Worm (Caenorhabditis elegans) whole organism, young adult: ENCODE data around the gene twk-12.
A peak's percentile ranks its signal among the peaks of the same experiment; 100 is the strongest.

ENCODE experiments used
- F23B12.7 ChIP-seq: sonication (generic microtip); optimal IDR thresholded peaks from 2 replicates; lab custom pipeline; 2017; ENCODE audit warnings: missing genetic modification characterization, mild to moderate bottlenecking, missing compliant biosample characterization, antibody characterized with exemption, moderate library complexity; ENCODE audit not compliant: insufficient read depth
- F52B5.7 ChIP-seq: sonication (generic microtip); optimal IDR thresholded peaks from 2 replicates; lab custom pipeline; 2016; ENCODE audit warnings: mild to moderate bottlenecking, missing genetic modification characterization, missing compliant biosample characterization
- T07F8.4 ChIP-seq: sonication (generic microtip); optimal IDR thresholded peaks from 2 replicates; lab custom pipeline; 2016; ENCODE audit warnings: mild to moderate bottlenecking, missing genetic modification characterization, moderate library complexity, missing compliant biosample characterization
- Y53F4B.3 ChIP-seq: fragments of 200-800 bp; sonication (Bioruptor generic); IDR thresholded peaks from 2 replicates; pipeline ENCODE4 v1.3.6; 2022; ENCODE audit warnings: missing genetic modification reagents, missing genetic modification characterization, missing compliant biosample characterization
- Y56A3A.18 ChIP-seq: fragments of 200-800 bp; sonication (Bioruptor generic); IDR thresholded peaks from 2 replicates; pipeline ENCODE4 v1.3.6; 2022; ENCODE audit warnings: missing genetic modification reagents, missing genetic modification characterization, missing compliant biosample characterization
- Y67H2A.10 ChIP-seq: fragments of 200-800 bp; sonication (Bioruptor generic); conservative IDR thresholded peaks from 2 replicates; pipeline ENCODE4 v1.3.6; 2022; ENCODE audit warnings: missing genetic modification reagents, missing genetic modification characterization, missing compliant biosample characterization
- ama-1 ChIP-seq, 3 experiments: fragments of 150-350 bp in 1 of 3; sonication (generic microtip) in 2 of 3; optimal IDR thresholded peaks; 2 replicates each; lab custom pipeline; 2014 to 2018; ENCODE audit warnings: missing biosample characterization in 2 of 3, missing genetic modification characterization in 2 of 3, missing genetic modification reagents in 2 of 3
- atf-7 ChIP-seq: sonication (generic microtip); optimal IDR thresholded peaks from 2 replicates; lab custom pipeline; 2017; ENCODE audit warnings: mild to moderate bottlenecking, missing genetic modification characterization, missing compliant biosample characterization
- attf-5 ChIP-seq: fragments of 200-800 bp; sonication (Bioruptor generic); optimal IDR thresholded peaks from 2 replicates; lab custom pipeline; 2018; ENCODE audit warnings: mild to moderate bottlenecking, missing genetic modification characterization, missing compliant biosample characterization
- bed-1 ChIP-seq: fragments of 200-800 bp; sonication (Bioruptor generic); IDR thresholded peaks from 2 replicates; pipeline ENCODE4 v1.3.6; 2022; ENCODE audit warnings: missing genetic modification reagents, missing genetic modification characterization, missing compliant biosample characterization
- cebp-1 ChIP-seq, 2 experiments: fragments of 200-800 bp in 1 of 2; sonication (Bioruptor generic) in 1 of 2; sonication (generic microtip) in 1 of 2; IDR thresholded peaks in 1 of 2; optimal IDR thresholded peaks in 1 of 2; 2 replicates each; pipeline versions ENCODE4 v1.3.6 to Lab custom; 2017 to 2022; ENCODE audit warnings: missing compliant biosample characterization in 2 of 2, missing genetic modification characterization in 2 of 2, mild to moderate bottlenecking in 1 of 2, missing genetic modification reagents in 1 of 2, moderate library complexity in 1 of 2
- cebp-2 ChIP-seq: fragments of 200-800 bp; sonication (Bioruptor generic); IDR thresholded peaks from 2 replicates; pipeline ENCODE4 v1.3.6; 2022; ENCODE audit warnings: missing genetic modification characterization, missing compliant biosample characterization
- ceh-40 ChIP-seq: fragments of 200-800 bp; sonication (Bioruptor generic); IDR thresholded peaks from 2 replicates; pipeline ENCODE4 v1.3.6; 2022; ENCODE audit warnings: missing genetic modification characterization, missing compliant biosample characterization
- dox-1 ChIP-seq: fragments of 200-800 bp; sonication (Bioruptor generic); IDR thresholded peaks from 2 replicates; pipeline ENCODE4 v1.3.6; 2022; ENCODE audit warnings: missing genetic modification reagents, missing genetic modification characterization, missing compliant biosample characterization
- dpff-1 ChIP-seq: sonication (generic microtip); optimal IDR thresholded peaks from 2 replicates; lab custom pipeline; 2017; ENCODE audit warnings: mild to moderate bottlenecking, missing genetic modification characterization, missing compliant biosample characterization
- dpl-1 ChIP-seq: fragments of 150-350 bp; optimal IDR thresholded peaks from 2 replicates; lab custom pipeline; 2014; ENCODE audit warnings: missing biosample characterization, missing genetic modification reagents, missing genetic modification characterization
- egl-44 ChIP-seq: fragments of 200-800 bp; sonication (Bioruptor generic); IDR thresholded peaks from 2 replicates; pipeline ENCODE4 v1.3.6; 2022; ENCODE audit warnings: missing genetic modification reagents, missing genetic modification characterization, missing compliant biosample characterization
- egrh-3 ChIP-seq: fragments of 200-800 bp; sonication (Bioruptor generic); IDR thresholded peaks from 2 replicates; pipeline ENCODE4 v1.3.6; 2022; ENCODE audit warnings: missing genetic modification reagents, missing genetic modification characterization, missing compliant biosample characterization
- ekl-4 ChIP-seq: fragments of 200-800 bp; sonication (Bioruptor generic); IDR thresholded peaks from 2 replicates; pipeline ENCODE4 v1.3.6; 2022; ENCODE audit warnings: missing genetic modification reagents, missing genetic modification characterization, missing compliant biosample characterization
- ets-4 ChIP-seq: fragments of 200-800 bp; sonication (Bioruptor generic); optimal IDR thresholded peaks from 2 replicates; lab custom pipeline; 2018; ENCODE audit warnings: mild to moderate bottlenecking, missing genetic modification characterization, missing compliant biosample characterization
- gei-17 ChIP-seq: fragments of 200-800 bp; sonication (Bioruptor generic); optimal IDR thresholded peaks from 2 replicates; lab custom pipeline; 2018; ENCODE audit warnings: mild to moderate bottlenecking, missing genetic modification characterization, missing compliant biosample characterization
- let-526 ChIP-seq: fragments of 200-800 bp; sonication (Bioruptor generic); IDR thresholded peaks from 2 replicates; pipeline ENCODE4 v1.3.6; 2022; ENCODE audit warnings: missing genetic modification reagents, missing genetic modification characterization, missing compliant biosample characterization
- lin-26 ChIP-seq: fragments of 200-800 bp; sonication (Bioruptor generic); IDR thresholded peaks from 2 replicates; pipeline ENCODE4 v1.3.6; 2022; ENCODE audit warnings: missing genetic modification reagents, missing genetic modification characterization, missing compliant biosample characterization
- madf-10 ChIP-seq: sonication (generic microtip); optimal IDR thresholded peaks from 2 replicates; lab custom pipeline; 2016; ENCODE audit warnings: mild to moderate bottlenecking, missing genetic modification characterization, missing compliant biosample characterization
- madf-3 ChIP-seq: fragments of 200-800 bp; sonication (Bioruptor generic); IDR thresholded peaks from 2 replicates; pipeline ENCODE4 v1.3.6; 2022; ENCODE audit warnings: missing genetic modification reagents, missing genetic modification characterization, missing compliant biosample characterization
- madf-6 ChIP-seq: fragments of 200-800 bp; sonication (Bioruptor generic); IDR thresholded peaks from 2 replicates; pipeline ENCODE4 v1.3.6; 2022; ENCODE audit warnings: missing genetic modification reagents, missing genetic modification characterization, missing compliant biosample characterization
- mel-28 ChIP-seq: sonication (generic microtip); optimal IDR thresholded peaks from 2 replicates; lab custom pipeline; 2016; ENCODE audit warnings: borderline replicate concordance, mild to moderate bottlenecking, missing genetic modification characterization, missing compliant biosample characterization
- nhr-179 ChIP-seq: sonication (generic microtip); optimal IDR thresholded peaks from 2 replicates; lab custom pipeline; 2016; ENCODE audit warnings: mild to moderate bottlenecking, missing genetic modification characterization, missing compliant biosample characterization
- nhr-80 ChIP-seq: sonication (generic microtip); optimal IDR thresholded peaks from 2 replicates; lab custom pipeline; 2016; ENCODE audit warnings: missing genetic modification characterization, missing compliant biosample characterization
- nhr-90 ChIP-seq: sonication (generic microtip); optimal IDR thresholded peaks from 2 replicates; lab custom pipeline; 2016; ENCODE audit warnings: missing genotype, mild to moderate bottlenecking, missing genetic modification characterization, missing compliant biosample characterization
- pbrm-1 ChIP-seq: fragments of 200-800 bp; sonication (Bioruptor generic); IDR thresholded peaks from 2 replicates; pipeline ENCODE4 v1.3.6; 2022; ENCODE audit warnings: missing genetic modification reagents, missing genetic modification characterization, missing compliant biosample characterization
- rpc-1 ChIP-seq, 2 experiments: fragments of 150-350 bp in 1 of 2; sonication (generic microtip) in 1 of 2; optimal IDR thresholded peaks; 2 replicates each; lab custom pipeline; 2014 to 2018; ENCODE audit warnings: missing biosample characterization in 1 of 2, missing genetic modification characterization in 1 of 2, missing genetic modification reagents in 1 of 2, missing genotype in 1 of 2
- snpc-3.4 ChIP-seq: sonication (generic microtip); optimal IDR thresholded peaks from 2 replicates; lab custom pipeline; 2017; ENCODE audit warnings: missing genetic modification characterization, mild to moderate bottlenecking, missing compliant biosample characterization, antibody characterized with exemption, moderate library complexity, missing genotype, missing genetic modification reagents
- somi-1 ChIP-seq: fragments of 200-800 bp; sonication (Bioruptor generic); optimal IDR thresholded peaks from 2 replicates; lab custom pipeline; 2018; ENCODE audit warnings: mild to moderate bottlenecking, missing genetic modification characterization, missing compliant biosample characterization
- tlf-1 ChIP-seq: fragments of 200-800 bp; sonication (Bioruptor generic); optimal IDR thresholded peaks from 2 replicates; lab custom pipeline; 2018; ENCODE audit warnings: mild to moderate bottlenecking, missing genetic modification characterization, missing compliant biosample characterization
- ztf-18 ChIP-seq: sonication (generic microtip); optimal IDR thresholded peaks from 2 replicates; lab custom pipeline; 2016; ENCODE audit warnings: missing genotype, mild to moderate bottlenecking, missing genetic modification characterization, missing compliant biosample characterization
- ztf-25 ChIP-seq: fragments of 200-800 bp; sonication (Bioruptor generic); IDR thresholded peaks from 2 replicates; pipeline ENCODE4 v1.3.6; 2022; ENCODE audit warnings: missing genetic modification reagents, missing genetic modification characterization, missing compliant biosample characterization
- ztf-6 ChIP-seq: fragments of 200-800 bp; sonication (Bioruptor generic); IDR thresholded peaks from 2 replicates; pipeline ENCODE4 v1.3.6; 2022; ENCODE audit warnings: missing genetic modification reagents, missing genetic modification characterization, missing compliant biosample characterization

Gene twk-12

DNA sequence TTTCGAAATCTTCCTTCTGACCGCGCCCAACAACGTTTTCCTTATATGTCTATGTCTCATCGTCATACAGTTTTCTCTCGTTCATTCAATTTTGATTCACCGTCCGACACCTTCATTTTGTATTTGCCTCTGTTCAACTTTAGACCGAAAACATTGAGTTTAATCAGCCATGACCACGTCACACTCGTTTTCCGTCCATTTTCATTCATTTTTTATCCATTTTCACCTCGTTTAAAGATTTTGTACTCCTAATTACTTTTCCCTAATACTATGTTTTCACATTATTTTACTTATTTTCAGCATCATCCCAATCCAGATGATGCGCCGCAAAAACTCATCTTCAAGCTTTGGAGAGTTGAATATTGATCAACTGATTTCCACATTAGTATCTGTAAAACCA lies 34.9 kb downstream of the twk-12 start, which contains the start of gene pph-1:
Gene pph-1, plus strand, starts transcription at position 301 of the 400 bp plus-strand sequence.
- TF ChIP-seq madf-3 (GFP tag; lab: Robert Waterston, UW) (no peak), cebp-2 (GFP tag; lab: Robert Waterston, UW) (no peak), ets-4 (no peak), T07F8.4 (tag; lab: Kevin White, UChicago) (no peak), F52B5.7 (tag; lab: Kevin White, UChicago) (no peak), egrh-3 (GFP tag; lab: Robert Waterston, UW) (no peak), ztf-6 (GFP tag; lab: Robert Waterston, UW) (no peak), dpff-1 (tag; lab: Kevin White, UChicago) (no peak)

- no peak for TF ChIP-seq ztf-25 (GFP tag; lab: Robert Waterston, UW)
- no peak for TF ChIP-seq dox-1 (GFP tag; lab: Robert Waterston, UW)
- TF ChIP-seq let-526 (GFP tag; lab: Robert Waterston, UW), result no peak
- no peak for TF ChIP-seq egrh-3 (GFP tag; lab: Robert Waterston, UW)
- TF ChIP-seq Y53F4B.3 (GFP tag; lab: Robert Waterston, UW), result no peak
- no peak for TF ChIP-seq tlf-1 (GFP tag; lab: Kevin White, UChicago)
- no peak for TF ChIP-seq ztf-6 (GFP tag; lab: Robert Waterston, UW)
- TF ChIP-seq ceh-40, result no peak
These were observed 35.5 kb downstream of the twk-12 start for ce11 chrV:10702910-10703309.

DNA sequence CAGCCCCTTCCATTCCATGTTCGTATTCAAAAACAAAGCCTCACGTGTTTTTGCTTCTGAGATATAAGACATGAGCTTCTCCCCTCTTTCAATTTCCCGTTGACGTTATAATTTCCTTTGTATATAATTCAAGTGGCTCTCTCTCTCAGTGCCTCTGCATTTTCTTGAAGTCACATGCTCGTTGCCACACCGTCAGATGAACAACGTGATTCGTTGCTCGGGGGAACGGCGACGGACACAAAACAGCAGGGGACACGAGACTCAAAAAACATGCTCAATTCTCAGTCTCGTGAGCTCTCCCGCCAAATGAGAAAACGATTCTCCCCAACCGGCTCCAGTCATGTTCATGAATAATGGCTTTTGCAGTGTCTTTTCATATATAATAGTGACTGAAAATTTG lies 41.0 kb downstream of the twk-12 start:
- TF ChIP-seq madf-10, result no peak
- TF ChIP-seq somi-1 (GFP tag; lab: Kevin White, UChicago), result no peak
- no peak for TF ChIP-seq pbrm-1 (GFP tag; lab: Robert Waterston, UW)
- no peak for TF ChIP-seq madf-6 (GFP tag; lab: Robert Waterston, UW)
- no peak for TF ChIP-seq bed-1
- TF ChIP-seq dpl-1 (GFP tag; lab: Kevin White, UChicago), result no peak
- no peak for TF ChIP-seq cebp-1 (GFP tag; IDR thresholded peaks at IDR 0.05; lab: Robert Waterston, UW)
- peak; percentile 28 for TF ChIP-seq cebp-1 (tag; optimal IDR thresholded peaks at IDR 0.05; lab: Kevin White, UChicago)

DNA sequence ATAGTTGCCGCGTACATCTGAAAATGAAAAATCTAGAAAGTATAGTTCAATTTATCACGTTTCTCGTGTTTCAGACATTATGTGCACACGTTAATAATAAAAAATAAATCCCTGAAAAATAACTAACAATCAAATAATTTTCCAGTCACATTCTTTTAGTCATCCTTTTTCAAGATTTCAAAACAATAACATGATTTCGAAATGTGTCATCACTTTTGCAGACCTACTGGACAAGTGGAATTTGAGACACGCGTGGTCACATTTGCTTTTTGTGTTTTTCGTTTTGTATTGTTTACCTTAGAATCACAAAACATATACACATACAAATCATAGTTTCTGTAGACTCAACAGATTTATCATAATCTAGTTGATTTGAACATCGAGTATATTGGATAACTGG lies 42.0 kb downstream of the twk-12 start:
- TF ChIP-seq cebp-1 (GFP tag; IDR thresholded peaks at IDR 0.05; lab: Robert Waterston, UW) (no peak), cebp-1 (tag; optimal IDR thresholded peaks at IDR 0.05; lab: Kevin White, UChicago) (peak; percentile 78), snpc-3.4 (tag; lab: Kevin White, UChicago) (no peak)

ce11 chrV:10711004-10711403 lies 43.6 kb downstream of the twk-12 start:
- TF ChIP-seq nhr-80 (tag; lab: Kevin White, UChicago), result peak; percentile 1
- no peak for TF ChIP-seq F52B5.7 (tag; lab: Kevin White, UChicago)
- TF ChIP-seq, all 124 proteins: peak for 1

DNA sequence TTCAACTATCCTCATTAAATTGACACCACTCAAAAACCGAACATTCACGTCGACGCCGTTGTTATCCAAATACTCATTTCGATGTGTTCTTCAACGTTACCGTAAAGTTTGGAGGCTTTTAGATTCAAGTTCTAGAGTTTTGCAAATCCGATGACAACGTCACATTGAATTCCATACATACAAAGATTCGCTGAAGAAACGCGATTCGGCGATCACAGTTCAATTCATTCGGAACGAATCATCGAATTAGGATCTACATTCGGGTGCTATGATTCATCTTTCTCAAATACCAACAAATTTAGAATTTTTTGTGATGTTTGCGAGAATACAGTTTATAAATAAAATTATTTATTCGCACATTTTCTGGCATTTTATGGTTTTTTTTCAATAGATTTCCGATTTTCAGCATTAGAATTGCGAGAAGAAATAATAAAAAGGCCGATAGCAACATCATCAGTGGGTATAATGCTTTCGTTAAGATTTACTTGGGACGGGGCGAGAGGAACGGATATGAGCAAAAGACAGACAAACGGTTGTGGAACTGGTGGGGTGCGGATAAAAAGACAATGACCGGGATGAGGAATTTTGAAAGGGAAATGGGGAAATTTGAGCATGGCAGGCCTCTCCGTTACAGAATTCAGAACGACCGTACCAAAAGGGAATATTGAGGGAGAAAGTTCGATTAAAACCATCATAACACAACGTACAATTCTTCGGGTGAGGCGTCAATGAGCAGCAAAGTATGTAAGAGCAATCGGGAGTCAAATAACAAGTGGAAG lies 44.6 kb downstream of the twk-12 start:
- no peak for TF ChIP-seq rpc-1 (optimal IDR thresholded peaks at IDR 0.05; lab: Kevin White, UChicago)
- no peak for TF ChIP-seq rpc-1 (tag; optimal IDR thresholded peaks at IDR 0.05; lab: Kevin White, UChicago)
- no peak for TF ChIP-seq egl-44
- no peak for TF ChIP-seq nhr-179 (tag; lab: Kevin White, UChicago)
- peak; percentile 35 for TF ChIP-seq ama-1 (optimal IDR thresholded peaks at IDR 0.05; lab: Kevin White, UChicago)
- no peak for TF ChIP-seq ama-1 (GFP tag; optimal IDR thresholded peaks at IDR 0.05; lab: Kevin White, UChicago)
- TF ChIP-seq lin-26 (GFP tag; lab: Robert Waterston, UW), result no peak
- peak; percentile 4 for TF ChIP-seq F23B12.7 (tag; lab: Kevin White, UChicago)
- TF ChIP-seq nhr-90, result no peak
- TF ChIP-seq Y56A3A.18 (GFP tag; lab: Robert Waterston, UW), result no peak
- no peak for TF ChIP-seq gei-17
- TF ChIP-seq atf-7, result peak; percentile 41
- TF ChIP-seq Y67H2A.10 (GFP tag; lab: Robert Waterston, UW), result no peak
- peak; percentile 35 for TF ChIP-seq mel-28 (tag; lab: Kevin White, UChicago)
- TF ChIP-seq ekl-4, result no peak; the same call in 1 of the 2 replicates
- TF ChIP-seq attf-5 (GFP tag; lab: Kevin White, UChicago), result peak; percentile 8
- no peak for TF ChIP-seq ztf-18
